Worm (Caenorhabditis elegans): ENCODE results near the gene F15E6.9.

ce11 chrIV:4288332-4288731, 10.6 kb downstream of the F15E6.9 start, which contains the start of gene srv-4:
- TF ChIP-seq unc-62 (GFP tag; optimal IDR thresholded peaks at IDR 0.05) (no peak), lin-13 (tag; optimal IDR thresholded peaks at IDR 0.05) (no peak), blmp-1 (tag; optimal IDR thresholded peaks at IDR 0.05) (no peak), unc-39 (tag; optimal IDR thresholded peaks at IDR 0.05) (no peak), ces-1 (GFP tag; optimal IDR thresholded peaks at IDR 0.05) (no peak), elt-3 (tag; optimal IDR thresholded peaks at IDR 0.05) (no peak), nhr-28 (tag; optimal IDR thresholded peaks at IDR 0.05) (no peak), lin-32 (GFP tag; optimal IDR thresholded peaks at IDR 0.05) (no peak), snpc-4 (tag; optimal IDR thresholded peaks at IDR 0.05) (no peak), ztf-11 (tag; optimal IDR thresholded peaks at IDR 0.05) (no peak), elt-1 (tag; optimal IDR thresholded peaks at IDR 0.05; ENCODE audit: borderline replicate concordance, insufficient read depth) (no peak), tbx-8 (GFP tag; optimal IDR thresholded peaks at IDR 0.05) (no peak), nhr-2 (tag; optimal IDR thresholded peaks at IDR 0.05) (no peak), pha-4 (tag; optimal IDR thresholded peaks at IDR 0.05) (no peak)

Measured in whole organism, mixed stage, embryonic.